Fruit fly (Drosophila melanogaster): Measurements from ENCODE around the gene CG3349.

- TF ChIP-seq Clk (GFP tag; optimal IDR thresholded peaks at IDR 0.05) (no peak), kay (GFP tag; ENCODE audit: borderline replicate concordance) (no peak), Crg-1 (GFP tag; optimal IDR thresholded peaks at IDR 0.05) (no peak), Mnt (GFP tag; optimal IDR thresholded peaks at IDR 0.05) (no peak), CG1620 (GFP tag; optimal IDR thresholded peaks at IDR 0.05) (no peak), tj (GFP tag; optimal IDR thresholded peaks at IDR 0.05) (no peak)
These were observed 14.6 kb upstream of the CG3349 start for dm6 chr3L:14964862-14965261.

Data from whole organism, adult.